Worm (Caenorhabditis elegans) whole organism, late embryonic: ENCODE results near the gene nasp-2.

ENCODE experiments used
- T23F11.4 ChIP-seq: fragments of 200-800 bp; sonication (Bioruptor generic); optimal IDR thresholded peaks from 2 replicates; lab custom pipeline; 2018; ENCODE audit warnings: mild to moderate bottlenecking, missing genetic modification characterization, missing compliant biosample characterization
- ceh-45 ChIP-seq: fragments of 200-800 bp; sonication (Bioruptor generic); IDR thresholded peaks from 2 replicates; pipeline ENCODE4 v1.3.6; 2022; ENCODE audit warnings: missing genetic modification reagents, missing genetic modification characterization, missing compliant biosample characterization
- ceh-9 ChIP-seq: sonication (generic microtip); optimal IDR thresholded peaks from 2 replicates; lab custom pipeline; 2016; ENCODE audit warnings: mild to moderate bottlenecking, missing genetic modification characterization, inconsistent platforms, missing compliant biosample characterization
- eyg-1 ChIP-seq: sonication (generic microtip); optimal IDR thresholded peaks from 2 replicates; lab custom pipeline; 2016; ENCODE audit warnings: missing genotype, missing genetic modification characterization, missing compliant biosample characterization
- fkh-10 ChIP-seq: fragments of 150-350 bp; optimal IDR thresholded peaks from 2 replicates; lab custom pipeline; 2014; ENCODE audit warnings: missing biosample characterization, missing genetic modification reagents, missing genetic modification characterization
- hlh-30 ChIP-seq: sonication (generic microtip); optimal IDR thresholded peaks from 2 replicates; lab custom pipeline; 2017; ENCODE audit warnings: antibody characterized with exemption, missing genetic modification characterization, missing compliant biosample characterization; ENCODE audit not compliant: insufficient read depth
- nhr-11 ChIP-seq: fragments of 150-350 bp; optimal IDR thresholded peaks from 2 replicates; lab custom pipeline; 2014; ENCODE audit warnings: missing biosample characterization, missing genetic modification characterization
- ref-2 ChIP-seq: sonication (generic microtip); optimal IDR thresholded peaks from 2 replicates; lab custom pipeline; 2016; ENCODE audit warnings: missing genetic modification characterization, missing compliant biosample characterization
- sox-4 ChIP-seq: sonication (generic microtip); optimal IDR thresholded peaks from 2 replicates; lab custom pipeline; 2017; ENCODE audit warnings: mild to moderate bottlenecking, missing genetic modification characterization, inconsistent platforms, missing compliant biosample characterization

ce11 chrV:13324933-13325760 lies 13.1 kb upstream of the nasp-2 start, which contains the start of gene C50B6.7:
- TF ChIP-seq eyg-1 (tag; lab: Kevin White, UChicago) (no peak), T23F11.4 (no peak), fkh-10 (GFP tag; lab: Kevin White, UChicago) (no peak), ref-2 (tag; lab: Kevin White, UChicago) (no peak), ceh-9 (tag; lab: Kevin White, UChicago) (no peak), hlh-30 (tag; lab: Kevin White, UChicago) (no peak), nhr-11 (no peak), ceh-45 (GFP tag; lab: Robert Waterston, UW) (no peak), sox-4 (tag; lab: Kevin White, UChicago) (no peak)
